Worm (Caenorhabditis elegans) whole organism, late embryonic: Measurements from ENCODE around the gene dpy-18.
A peak's percentile ranks its signal among the peaks of the same experiment; 100 is the strongest.

Source experiments
- C08G9.2 ChIP-seq: sonication (generic microtip); optimal IDR thresholded peaks from 2 replicates; lab custom pipeline; 2016; ENCODE audit warnings: mild to moderate bottlenecking, missing genetic modification characterization, moderate library complexity, missing compliant biosample characterization
- C38D4.7 ChIP-seq: fragments of 200-800 bp; sonication (Bioruptor generic); optimal IDR thresholded peaks from 2 replicates; lab custom pipeline; 2018; ENCODE audit warnings: mild to moderate bottlenecking, missing genetic modification characterization, moderate library complexity, missing compliant biosample characterization
- K02D7.2 ChIP-seq: sonication (generic microtip); optimal IDR thresholded peaks from 2 replicates; lab custom pipeline; 2017; ENCODE audit warnings: mild to moderate bottlenecking, missing genetic modification characterization, missing compliant biosample characterization
- K09A11.1 ChIP-seq: sonication (generic microtip); optimal IDR thresholded peaks from 2 replicates; lab custom pipeline; 2017; ENCODE audit warnings: antibody characterized with exemption, mild to moderate bottlenecking, missing genetic modification characterization, missing compliant biosample characterization; ENCODE audit not compliant: insufficient read depth
- Y22D7AL.16 ChIP-seq: sonication (generic microtip); optimal IDR thresholded peaks from 2 replicates; lab custom pipeline; 2016; ENCODE audit warnings: missing genetic modification characterization, missing compliant biosample characterization
- ahr-1 ChIP-seq: sonication (generic microtip); optimal IDR thresholded peaks from 2 replicates; lab custom pipeline; 2016; ENCODE audit warnings: missing genetic modification characterization, missing compliant biosample characterization
- ceh-19 ChIP-seq: fragments of 200-800 bp; sonication (Bioruptor generic); optimal IDR thresholded peaks from 2 replicates; lab custom pipeline; 2018; ENCODE audit warnings: mild to moderate bottlenecking, missing genetic modification characterization, missing compliant biosample characterization
- ceh-22 ChIP-seq: sonication (generic microtip); optimal IDR thresholded peaks from 2 replicates; lab custom pipeline; 2017; ENCODE audit warnings: missing biosample characterization, missing genetic modification characterization
- ceh-24 ChIP-seq: sonication (generic microtip); optimal IDR thresholded peaks from 2 replicates; lab custom pipeline; 2016; ENCODE audit warnings: mild to moderate bottlenecking, missing genetic modification characterization, missing compliant biosample characterization
- ceh-30 ChIP-seq: fragments of 150-350 bp; optimal IDR thresholded peaks from 2 replicates; lab custom pipeline; 2014; ENCODE audit warnings: missing biosample characterization, missing genetic modification characterization
- ceh-31 ChIP-seq: sonication (generic microtip); optimal IDR thresholded peaks from 2 replicates; lab custom pipeline; 2016; ENCODE audit warnings: missing genetic modification characterization, missing compliant biosample characterization
- ceh-34 ChIP-seq: sonication (generic microtip); optimal IDR thresholded peaks from 2 replicates; lab custom pipeline; 2016; ENCODE audit warnings: mild to moderate bottlenecking, missing genetic modification characterization, missing compliant biosample characterization
- ceh-48 ChIP-seq: sonication (generic microtip); optimal IDR thresholded peaks from 2 replicates; lab custom pipeline; 2016; ENCODE audit warnings: missing genetic modification characterization, inconsistent platforms, missing compliant biosample characterization
- ceh-6 ChIP-seq: fragments of 200-800 bp; sonication (Bioruptor generic); optimal IDR thresholded peaks from 2 replicates; lab custom pipeline; 2018; ENCODE audit warnings: mild to moderate bottlenecking, missing genetic modification characterization, missing compliant biosample characterization
- che-1 ChIP-seq: sonication (generic microtip); optimal IDR thresholded peaks from 2 replicates; lab custom pipeline; 2016; ENCODE audit warnings: mild to moderate bottlenecking, missing genetic modification characterization, missing compliant biosample characterization
- dmd-4 ChIP-seq: sonication (generic microtip); optimal IDR thresholded peaks from 2 replicates; lab custom pipeline; 2016; ENCODE audit warnings: borderline replicate concordance, missing genetic modification characterization, missing compliant biosample characterization
- dve-1 ChIP-seq: sonication (generic microtip); optimal IDR thresholded peaks from 2 replicates; lab custom pipeline; 2017; ENCODE audit warnings: antibody characterized with exemption, mild to moderate bottlenecking, missing genetic modification characterization, missing compliant biosample characterization
- elt-4 ChIP-seq: sonication (generic microtip); optimal IDR thresholded peaks from 2 replicates; lab custom pipeline; 2016; ENCODE audit warnings: missing genetic modification characterization, missing compliant biosample characterization
- eyg-1 ChIP-seq: sonication (generic microtip); optimal IDR thresholded peaks from 2 replicates; lab custom pipeline; 2016; ENCODE audit warnings: missing genotype, missing genetic modification characterization, missing compliant biosample characterization
- fax-1 ChIP-seq: sonication (generic microtip); optimal IDR thresholded peaks from 2 replicates; lab custom pipeline; 2016; ENCODE audit warnings: missing genotype, missing genetic modification characterization, missing compliant biosample characterization
- fkh-10 ChIP-seq: fragments of 150-350 bp; optimal IDR thresholded peaks from 2 replicates; lab custom pipeline; 2014; ENCODE audit warnings: missing biosample characterization, missing genetic modification reagents, missing genetic modification characterization
- hlh-30 ChIP-seq: sonication (generic microtip); optimal IDR thresholded peaks from 2 replicates; lab custom pipeline; 2017; ENCODE audit warnings: antibody characterized with exemption, missing genetic modification characterization, missing compliant biosample characterization; ENCODE audit not compliant: insufficient read depth
- hlh-6 ChIP-seq: sonication (generic microtip); optimal IDR thresholded peaks from 2 replicates; lab custom pipeline; 2016; ENCODE audit warnings: missing genotype, missing genetic modification characterization, missing compliant biosample characterization
- hlh-8 ChIP-seq: sonication (generic microtip); optimal IDR thresholded peaks from 2 replicates; lab custom pipeline; 2016; ENCODE audit warnings: missing genotype, missing genetic modification characterization, missing compliant biosample characterization
- lin-11 ChIP-seq: fragments of 200-800 bp; sonication (Bioruptor generic); optimal IDR thresholded peaks from 2 replicates; lab custom pipeline; 2018; ENCODE audit warnings: mild to moderate bottlenecking, missing genetic modification characterization, missing compliant biosample characterization
- madf-2 ChIP-seq: sonication (generic microtip); optimal IDR thresholded peaks from 2 replicates; lab custom pipeline; 2017; ENCODE audit warnings: missing genetic modification characterization, missing compliant biosample characterization
- nfya-1 ChIP-seq: sonication (generic microtip); optimal IDR thresholded peaks from 2 replicates; lab custom pipeline; 2017; ENCODE audit warnings: missing genetic modification characterization, mild to moderate bottlenecking, missing compliant biosample characterization, antibody characterized with exemption, moderate library complexity
- pag-3 ChIP-seq: sonication (generic microtip); optimal IDR thresholded peaks from 2 replicates; lab custom pipeline; 2016; ENCODE audit warnings: missing compliant biosample characterization, missing genetic modification characterization, borderline replicate concordance
- pat-9 ChIP-seq: fragments of 200-800 bp; sonication (Bioruptor generic); optimal IDR thresholded peaks from 2 replicates; lab custom pipeline; 2018; ENCODE audit warnings: mild to moderate bottlenecking, missing genetic modification characterization, moderate library complexity, missing compliant biosample characterization
- pha-4 ChIP-seq: fragments of 150-350 bp; optimal IDR thresholded peaks from 2 replicates; lab custom pipeline; 2018; ENCODE audit warnings: missing biosample characterization, missing genetic modification reagents, missing genetic modification characterization
- pqm-1 ChIP-seq: sonication (generic microtip); optimal IDR thresholded peaks from 2 replicates; lab custom pipeline; 2016; ENCODE audit warnings: missing genetic modification characterization, missing compliant biosample characterization
- pros-1 ChIP-seq: fragments of 150-350 bp; optimal IDR thresholded peaks from 2 replicates; lab custom pipeline; 2014; ENCODE audit warnings: missing biosample characterization, missing genetic modification reagents, missing genetic modification characterization
- ref-2 ChIP-seq: sonication (generic microtip); optimal IDR thresholded peaks from 2 replicates; lab custom pipeline; 2016; ENCODE audit warnings: missing genetic modification characterization, missing compliant biosample characterization
- rnt-1 ChIP-seq: sonication (generic microtip); optimal IDR thresholded peaks from 2 replicates; lab custom pipeline; 2016; ENCODE audit warnings: missing genetic modification characterization, missing compliant biosample characterization
- sox-2 ChIP-seq: fragments of 200-800 bp; sonication (Bioruptor generic); IDR thresholded peaks from 2 replicates; pipeline ENCODE4 v1.3.6; 2022; ENCODE audit warnings: missing genetic modification reagents, missing genetic modification characterization, missing compliant biosample characterization
- sox-4 ChIP-seq: sonication (generic microtip); optimal IDR thresholded peaks from 2 replicates; lab custom pipeline; 2017; ENCODE audit warnings: mild to moderate bottlenecking, missing genetic modification characterization, inconsistent platforms, missing compliant biosample characterization
- syd-9 ChIP-seq: sonication (generic microtip); optimal IDR thresholded peaks from 2 replicates; lab custom pipeline; 2016; ENCODE audit warnings: mild to moderate bottlenecking, missing genetic modification characterization, moderate library complexity, missing compliant biosample characterization
- tbx-2 ChIP-seq: sonication (generic microtip); optimal IDR thresholded peaks from 2 replicates; lab custom pipeline; 2016; ENCODE audit warnings: missing genetic modification characterization, missing compliant biosample characterization
- tbx-7 ChIP-seq: sonication (generic microtip); optimal IDR thresholded peaks from 2 replicates; lab custom pipeline; 2016; ENCODE audit warnings: missing genotype, missing genetic modification characterization, missing compliant biosample characterization
- ttx-3 ChIP-seq: sonication (generic microtip); optimal IDR thresholded peaks from 2 replicates; lab custom pipeline; 2016; ENCODE audit warnings: missing genetic modification reagents, missing genetic modification characterization, missing compliant biosample characterization
- unc-3 ChIP-seq, 2 experiments: fragments of 200-800 bp in 1 of 2; sonication (Bioruptor generic) in 1 of 2; sonication (generic microtip) in 1 of 2; conservative IDR thresholded peaks in 1 of 2; optimal IDR thresholded peaks in 1 of 2; 2 replicates each; pipeline versions ENCODE4 v1.3.6 to Lab custom; 2016 to 2022; ENCODE audit warnings: missing compliant biosample characterization in 2 of 2, missing genetic modification characterization in 2 of 2, missing genetic modification reagents in 1 of 2
- unc-42 ChIP-seq: sonication (generic microtip); optimal IDR thresholded peaks from 2 replicates; lab custom pipeline; 2016; ENCODE audit warnings: missing genotype, missing genetic modification characterization, missing compliant biosample characterization
- zip-5 ChIP-seq: sonication (generic microtip); optimal IDR thresholded peaks from 2 replicates; lab custom pipeline; 2016; ENCODE audit warnings: missing genetic modification characterization, missing compliant biosample characterization

The dpy-18 gene

DNA sequence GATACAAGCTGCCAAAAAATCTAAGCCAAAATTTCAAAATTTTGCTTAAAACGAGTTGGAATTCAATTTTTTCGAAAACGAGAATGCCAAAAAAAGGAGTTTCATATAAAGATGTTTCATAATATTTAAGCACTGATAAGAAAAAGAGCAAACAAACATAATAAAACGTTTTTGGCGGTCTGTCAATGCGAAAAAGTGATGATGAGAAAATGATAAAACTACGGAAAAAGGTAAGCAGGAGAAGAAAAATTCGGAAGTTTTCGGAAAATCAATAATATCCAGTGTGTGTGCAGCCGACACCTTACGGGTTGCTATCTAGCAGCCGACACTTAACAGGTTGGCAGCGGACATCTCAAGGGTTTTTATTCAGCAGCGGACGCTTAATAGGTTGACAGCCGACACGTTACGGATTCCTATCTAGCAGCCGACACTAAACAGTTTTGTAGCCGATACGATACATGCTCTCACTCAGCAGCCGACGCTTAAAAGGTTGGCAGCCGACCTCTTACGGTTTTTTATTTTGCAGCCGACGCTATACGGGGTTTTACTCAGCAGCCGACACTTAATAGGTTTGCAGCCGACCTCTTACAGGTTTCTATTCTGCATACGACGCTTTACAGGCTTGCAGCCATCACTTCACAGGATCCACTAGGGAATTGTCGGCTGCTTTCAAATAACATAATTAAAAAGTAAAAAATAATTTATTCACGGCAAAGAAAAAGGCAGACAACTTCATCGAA is 5.4 kb downstream of the dpy-18 start:
- TF ChIP-seq ceh-34 (tag; lab: Kevin White, UChicago) (no peak), pag-3 (tag; lab: Kevin White, UChicago) (no peak), pha-4 (tag; lab: Kevin White, UChicago) (no peak), nfya-1 (tag; lab: Kevin White, UChicago) (no peak), C38D4.7 (GFP tag; lab: Kevin White, UChicago) (no peak), unc-3 (GFP tag; conservative IDR thresholded peaks at IDR 0.05; lab: Robert Waterston, UW) (no peak), unc-3 (tag; optimal IDR thresholded peaks at IDR 0.05; lab: Kevin White, UChicago) (no peak), K02D7.2 (tag; lab: Kevin White, UChicago) (no peak), fax-1 (tag; lab: Kevin White, UChicago) (no peak), lin-11 (tag; lab: Kevin White, UChicago) (no peak)

DNA sequence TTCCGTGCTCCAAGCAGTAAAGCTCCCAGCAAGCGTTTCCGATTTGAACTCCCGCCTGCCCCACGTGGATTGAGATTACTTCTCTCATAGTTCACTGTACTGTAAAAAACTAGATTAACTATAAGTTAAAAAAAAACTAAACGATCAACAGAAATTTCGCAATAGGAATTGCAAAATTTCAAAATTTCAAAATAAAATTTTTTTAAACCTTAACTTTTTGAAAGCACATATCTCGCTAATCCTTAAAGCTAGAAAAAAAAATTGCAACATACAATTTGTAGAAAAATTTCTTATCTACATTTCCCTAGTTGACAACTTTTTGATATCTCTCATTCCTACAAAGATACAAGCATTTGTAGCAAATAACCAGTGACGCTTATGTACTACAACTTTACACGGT is 6.1 kb downstream of the dpy-18 start, which contains the start of gene tba-7:
Gene tba-7 (minus strand): TSS at position 101 of the 400 bp plus-strand sequence.
- TF ChIP-seq ceh-6 (GFP tag; lab: Kevin White, UChicago) (no peak), dmd-4 (tag; lab: Kevin White, UChicago) (no peak), che-1 (tag; lab: Kevin White, UChicago) (no peak), rnt-1 (tag; lab: Kevin White, UChicago) (no peak), pqm-1 (tag; lab: Kevin White, UChicago) (no peak), tbx-2 (no peak), ceh-48 (tag; lab: Kevin White, UChicago) (no peak), syd-9 (no peak), C38D4.7 (GFP tag; lab: Kevin White, UChicago) (no peak)
- TF ChIP-seq, all 69 proteins: peak for 0

DNA sequence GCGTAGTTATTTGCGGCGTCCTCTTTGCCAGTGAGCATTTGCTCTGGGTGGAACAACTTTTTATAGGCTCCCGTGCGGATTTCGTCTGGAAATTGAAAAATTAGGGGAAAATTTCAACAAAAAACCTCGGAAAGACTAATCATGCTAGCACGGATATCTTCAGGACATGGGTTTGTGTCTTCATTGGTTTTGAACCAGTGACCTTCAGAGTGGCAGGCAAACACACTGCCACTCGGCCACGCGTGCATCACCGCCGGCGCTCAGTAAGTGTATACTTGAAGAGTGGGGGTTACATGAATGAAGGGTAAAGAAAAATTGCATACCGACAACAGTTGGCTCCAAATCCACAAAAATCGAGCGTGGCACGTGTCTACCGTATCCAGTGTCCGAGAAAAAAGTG is 6.5 kb downstream of the dpy-18 start:
- no peak for TF ChIP-seq pros-1 (tag; lab: Kevin White, UChicago)
- peak; percentile 91 for TF ChIP-seq pat-9
- peak; percentile 87 for TF ChIP-seq eyg-1 (tag; lab: Kevin White, UChicago)
- peak; percentile 61 for TF ChIP-seq ceh-24 (tag; lab: Kevin White, UChicago)
- peak; percentile 83 for TF ChIP-seq fkh-10
- peak; percentile 77 for TF ChIP-seq fax-1 (tag; lab: Kevin White, UChicago)
- peak; percentile 89 for TF ChIP-seq madf-2 (tag; lab: Kevin White, UChicago)
- no peak for TF ChIP-seq ceh-30
- peak; percentile 24 for TF ChIP-seq ceh-22 (tag; lab: Kevin White, UChicago)
- TF ChIP-seq K09A11.1: peak; percentile 65
- TF ChIP-seq pqm-1 (tag; lab: Kevin White, UChicago): peak; percentile 27
- TF ChIP-seq che-1 (tag; lab: Kevin White, UChicago): peak; percentile 89
- TF ChIP-seq Y22D7AL.16 (tag; lab: Kevin White, UChicago): peak; percentile 91
- peak; percentile 83 for TF ChIP-seq ref-2 (tag; lab: Kevin White, UChicago)
- TF ChIP-seq C08G9.2 (tag; lab: Kevin White, UChicago): peak; percentile 78
- TF ChIP-seq C38D4.7 (GFP tag; lab: Kevin White, UChicago): peak; percentile 88
- peak; percentile 51 for TF ChIP-seq elt-4 (tag; lab: Kevin White, UChicago)
- peak; percentile 76 for TF ChIP-seq sox-2 (GFP tag; lab: Robert Waterston, UW)
- peak; percentile 60 for TF ChIP-seq zip-5 (tag; lab: Kevin White, UChicago)
- peak; percentile 67 for TF ChIP-seq ceh-31 (tag; lab: Kevin White, UChicago)
- peak; percentile 62 for TF ChIP-seq unc-42 (tag; lab: Kevin White, UChicago)
- TF ChIP-seq syd-9: peak; percentile 76
- TF ChIP-seq ceh-19: peak; percentile 88
- TF ChIP-seq hlh-8 (tag; lab: Kevin White, UChicago): peak; percentile 43
- peak; percentile 75 for TF ChIP-seq ceh-48 (tag; lab: Kevin White, UChicago)
- peak; percentile 81 for TF ChIP-seq ceh-34 (tag; lab: Kevin White, UChicago)
- TF ChIP-seq pag-3 (tag; lab: Kevin White, UChicago): peak; percentile 50
- peak; percentile 71 for TF ChIP-seq ahr-1
- peak; percentile 53 for TF ChIP-seq hlh-30
- peak; percentile 93 for TF ChIP-seq ceh-6 (GFP tag; lab: Kevin White, UChicago)
- peak; percentile 84 for TF ChIP-seq ttx-3 (tag; lab: Kevin White, UChicago)
- peak; percentile 69 for TF ChIP-seq nfya-1 (tag; lab: Kevin White, UChicago)
- peak; percentile 47 for TF ChIP-seq tbx-7
- TF ChIP-seq sox-4 (tag; lab: Kevin White, UChicago): peak; percentile 90
- TF ChIP-seq dve-1 (tag; lab: Kevin White, UChicago): peak; percentile 89
- TF ChIP-seq hlh-6 (tag; lab: Kevin White, UChicago): peak; percentile 95
